Worm (Caenorhabditis elegans): ENCODE data around the gene C12D8.21.

DNA sequence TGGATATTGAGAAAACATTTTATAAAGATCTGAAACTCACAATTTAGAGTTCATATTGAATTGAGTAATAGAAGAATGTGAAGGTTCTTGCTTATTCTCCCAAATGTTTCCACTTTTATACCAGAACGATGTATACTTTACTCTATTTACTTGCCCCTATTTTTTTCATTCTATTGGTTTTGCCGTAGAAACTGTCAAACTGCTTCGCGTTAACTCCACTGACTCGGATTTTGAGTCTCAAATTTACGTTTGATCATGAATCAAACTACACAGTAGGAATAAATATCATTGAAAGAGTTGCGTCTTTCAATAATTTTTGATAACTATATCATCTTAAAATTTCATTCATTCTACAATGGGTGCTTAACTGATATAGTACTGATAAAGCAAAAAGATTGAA is 1.1 kb downstream of the C12D8.21 start, which contains the start of gene fipr-8:
- no peak for TF ChIP-seq fax-1 (tag; optimal IDR thresholded peaks at IDR 0.05)
- no peak for TF ChIP-seq dve-1 (tag; optimal IDR thresholded peaks at IDR 0.05)
- TF ChIP-seq ama-1 (optimal IDR thresholded peaks at IDR 0.05): no peak
- no peak for TF ChIP-seq pag-3 (tag; optimal IDR thresholded peaks at IDR 0.05; ENCODE audit: borderline replicate concordance)
- no peak for TF ChIP-seq tbx-2 (tag; optimal IDR thresholded peaks at IDR 0.05)
- TF ChIP-seq ceh-19 (GFP tag; optimal IDR thresholded peaks at IDR 0.05): no peak
- TF ChIP-seq nfya-1 (tag; optimal IDR thresholded peaks at IDR 0.05): no peak
- TF ChIP-seq syd-9 (tag; optimal IDR thresholded peaks at IDR 0.05): no peak
- TF ChIP-seq pha-4 (tag; optimal IDR thresholded peaks at IDR 0.05): no peak
